Fruit fly (Drosophila melanogaster) Kc167 (cell line): ENCODE measurements around the gene Nedd4.

Experiments used
- Myc ChIP-seq: fragments of >200 bp; optimal IDR thresholded peaks from 2 replicates; lab custom pipeline; 2017; ENCODE audit warnings: missing external identifiers
- Sin3A ChIP-seq: fragments of >200 bp; optimal IDR thresholded peaks from 2 replicates; lab custom pipeline; 2018; ENCODE audit warnings: missing external identifiers
- h ChIP-seq: fragments of >200 bp; optimal IDR thresholded peaks from 3 replicates; lab custom pipeline; 2018; ENCODE audit warnings: missing external identifiers
- insv ChIP-seq: fragments of >200 bp; optimal IDR thresholded peaks from 3 replicates; lab custom pipeline; 2018; ENCODE audit warnings: missing external identifiers
- psq ChIP-seq: fragments of >200 bp; optimal IDR thresholded peaks from 2 replicates; lab custom pipeline; 2017; ENCODE audit warnings: missing external identifiers
- ttk ChIP-seq: sonication (Bioruptor generic); optimal IDR thresholded peaks from 2 replicates; lab custom pipeline; 2017; ENCODE audit warnings: missing external identifiers

dm6 chr3L:17579626-17580025, 49.7 kb downstream of the Nedd4 start:
- TF ChIP-seq psq = no peak
- TF ChIP-seq insv = no peak
- no peak for TF ChIP-seq h (lab: Kevin White, UChicago)
- no peak for TF ChIP-seq Sin3A
- no peak for TF ChIP-seq Myc (lab: Kevin White, UChicago)
- no peak for TF ChIP-seq ttk (lab: Kevin White, UChicago)
